Worm (Caenorhabditis elegans) whole organism, early embryonic: ENCODE data around the gene cyd-1.

Source experiments
- B0310.2 ChIP-seq: sonication (generic microtip); optimal IDR thresholded peaks from 2 replicates; lab custom pipeline; 2016; ENCODE audit warnings: mild to moderate bottlenecking, missing genetic modification characterization, missing compliant biosample characterization
- F13C5.2 ChIP-seq: sonication (generic microtip); optimal IDR thresholded peaks from 2 replicates; lab custom pipeline; 2017; ENCODE audit warnings: mild to moderate bottlenecking, missing genetic modification characterization, inconsistent platforms, missing compliant biosample characterization
- aly-1 ChIP-seq: sonication (generic microtip); optimal IDR thresholded peaks from 2 replicates; lab custom pipeline; 2016; ENCODE audit warnings: missing genetic modification characterization, missing compliant biosample characterization
- ama-1 ChIP-seq: fragments of 150-350 bp; optimal IDR thresholded peaks from 2 replicates; lab custom pipeline; 2014
- ceh-13 ChIP-seq: fragments of 200-800 bp; sonication (Bioruptor generic); optimal IDR thresholded peaks from 2 replicates; lab custom pipeline; 2018; ENCODE audit warnings: mild to moderate bottlenecking, missing genetic modification characterization, missing compliant biosample characterization
- ceh-36 ChIP-seq: sonication (generic microtip); optimal IDR thresholded peaks from 2 replicates; lab custom pipeline; 2016; ENCODE audit warnings: missing genetic modification characterization, inconsistent platforms, missing compliant biosample characterization
- ets-7 ChIP-seq: sonication (generic microtip); optimal IDR thresholded peaks from 2 replicates; lab custom pipeline; 2016; ENCODE audit warnings: missing genotype, missing genetic modification characterization, missing compliant biosample characterization
- flt-1 ChIP-seq: fragments of 200-800 bp; sonication (Bioruptor generic); IDR thresholded peaks from 2 replicates; pipeline ENCODE4 v1.3.6; 2022; ENCODE audit warnings: missing genetic modification characterization, missing compliant biosample characterization
- hmbx-1 ChIP-seq: sonication (generic microtip); optimal IDR thresholded peaks from 2 replicates; lab custom pipeline; 2016; ENCODE audit warnings: mild to moderate bottlenecking, missing genetic modification characterization, missing compliant biosample characterization
- hmg-4 ChIP-seq: fragments of 200-800 bp; sonication (Bioruptor generic); optimal IDR thresholded peaks from 2 replicates; lab custom pipeline; 2018; ENCODE audit warnings: mild to moderate bottlenecking, missing genetic modification characterization, missing compliant biosample characterization
- hnd-1 ChIP-seq: sonication (generic microtip); optimal IDR thresholded peaks from 2 replicates; lab custom pipeline; 2016; ENCODE audit warnings: missing genetic modification characterization, missing compliant biosample characterization
- pes-1 ChIP-seq: fragments of 200-800 bp; sonication (Bioruptor generic); IDR thresholded peaks from 2 replicates; pipeline ENCODE4 v1.3.6; 2022; ENCODE audit warnings: missing genetic modification reagents, missing genetic modification characterization, missing compliant biosample characterization
- scrt-1 ChIP-seq: fragments of 200-800 bp; sonication (Bioruptor generic); IDR thresholded peaks from 2 replicates; pipeline ENCODE4 v1.3.6; 2022; ENCODE audit warnings: missing genetic modification characterization, missing compliant biosample characterization
- sea-1 ChIP-seq: fragments of 200-800 bp; sonication (Bioruptor generic); conservative IDR thresholded peaks from 2 replicates; pipeline ENCODE4 v1.3.6; 2022; ENCODE audit warnings: missing genetic modification characterization, missing compliant biosample characterization
- tbx-11 ChIP-seq: fragments of 200-800 bp; sonication (Bioruptor generic); IDR thresholded peaks from 2 replicates; pipeline ENCODE4 v1.3.6; 2022; ENCODE audit warnings: missing genetic modification characterization, missing compliant biosample characterization
- tbx-37 ChIP-seq: fragments of 200-800 bp; sonication (Bioruptor generic); conservative IDR thresholded peaks from 2 replicates; pipeline ENCODE4 v1.3.6; 2022; ENCODE audit warnings: missing genetic modification reagents, missing genetic modification characterization, missing compliant biosample characterization
- tra-4 ChIP-seq: sonication (generic microtip); optimal IDR thresholded peaks from 2 replicates; lab custom pipeline; 2017; ENCODE audit warnings: missing genetic modification characterization, missing compliant biosample characterization

The cyd-1 gene

ce11 chrII:12948158-12948557 lies 32.2 kb upstream of the cyd-1 start, which contains the start of gene F58G1.7:
F58G1.7 (minus strand) TSS chrII:12948258.
- TF ChIP-seq ceh-36 (tag; lab: Kevin White, UChicago) (no peak), flt-1 (GFP tag; lab: Robert Waterston, UW) (no peak), hnd-1 (no peak), hmbx-1 (tag; lab: Kevin White, UChicago) (no peak), tra-4 (tag; lab: Kevin White, UChicago) (no peak), ama-1 (lab: Kevin White, UChicago) (no peak), aly-1 (tag; lab: Kevin White, UChicago) (no peak), tbx-37 (no peak), hmg-4 (GFP tag; lab: Kevin White, UChicago) (no peak), F13C5.2 (tag; lab: Kevin White, UChicago) (no peak)

- TF ChIP-seq ceh-36 (tag; lab: Kevin White, UChicago) (no peak), scrt-1 (no peak), ets-7 (tag; lab: Kevin White, UChicago) (no peak), tbx-37 (no peak), aly-1 (tag; lab: Kevin White, UChicago) (no peak), flt-1 (GFP tag; lab: Robert Waterston, UW) (no peak), tra-4 (tag; lab: Kevin White, UChicago) (no peak)
Observed at ce11 chrII:12953297-12953696, 27.1 kb upstream of the cyd-1 start.

- TF ChIP-seq ceh-13 (GFP tag; lab: Kevin White, UChicago) (no peak), ama-1 (lab: Kevin White, UChicago) (no peak), tbx-37 (no peak), hnd-1 (no peak), hmg-4 (GFP tag; lab: Kevin White, UChicago) (no peak), aly-1 (tag; lab: Kevin White, UChicago) (no peak), ets-7 (tag; lab: Kevin White, UChicago) (no peak), sea-1 (GFP tag; lab: Robert Waterston, UW) (no peak)
Observed at ce11 chrII:12954670-12955069, 25.7 kb upstream of the cyd-1 start, which contains the start of the genes Y38F1A.1 and Y38F1A.2. Y38F1A.1 (minus strand) TSS chrII:12954770. Y38F1A.2 (plus strand) TSS chrII:12954958.

- no peak for TF ChIP-seq F13C5.2 (tag; lab: Kevin White, UChicago)
- TF ChIP-seq hmbx-1 (tag; lab: Kevin White, UChicago), result no peak
- TF ChIP-seq scrt-1, result no peak
- no peak for TF ChIP-seq aly-1 (tag; lab: Kevin White, UChicago)
- TF ChIP-seq hmg-4 (GFP tag; lab: Kevin White, UChicago), result no peak
- TF ChIP-seq tra-4 (tag; lab: Kevin White, UChicago), result no peak
- TF ChIP-seq B0310.2 (tag; lab: Kevin White, UChicago), result no peak
- no peak for TF ChIP-seq ceh-13 (GFP tag; lab: Kevin White, UChicago)
- no peak for TF ChIP-seq flt-1 (GFP tag; lab: Robert Waterston, UW)
- TF ChIP-seq sea-1 (GFP tag; lab: Robert Waterston, UW), result no peak
- no peak for TF ChIP-seq tbx-11
- TF ChIP-seq tbx-37, result no peak
- no peak for TF ChIP-seq ceh-36 (tag; lab: Kevin White, UChicago)
- no peak for TF ChIP-seq hnd-1
- TF ChIP-seq ama-1 (lab: Kevin White, UChicago), result no peak
- TF ChIP-seq pes-1 (GFP tag; lab: Robert Waterston, UW), result no peak
- TF ChIP-seq ets-7 (tag; lab: Kevin White, UChicago), result no peak
Observed at ce11 chrII:12960206-12960605, 20.2 kb upstream of the cyd-1 start.

- TF ChIP-seq B0310.2 (tag; lab: Kevin White, UChicago) (no peak), tbx-37 (no peak), scrt-1 (no peak), F13C5.2 (tag; lab: Kevin White, UChicago) (no peak), tra-4 (tag; lab: Kevin White, UChicago) (no peak), sea-1 (GFP tag; lab: Robert Waterston, UW) (no peak), ceh-36 (tag; lab: Kevin White, UChicago) (no peak), ceh-13 (GFP tag; lab: Kevin White, UChicago) (no peak)
Observed at ce11 chrII:12961293-12961692, 19.1 kb upstream of the cyd-1 start.

ce11 chrII:12961743-12962142 lies 18.6 kb upstream of the cyd-1 start:
- TF ChIP-seq sea-1 (GFP tag; lab: Robert Waterston, UW) (no peak), hmbx-1 (tag; lab: Kevin White, UChicago) (no peak), flt-1 (GFP tag; lab: Robert Waterston, UW) (no peak), ama-1 (lab: Kevin White, UChicago) (no peak), B0310.2 (tag; lab: Kevin White, UChicago) (no peak), tbx-37 (no peak), hnd-1 (no peak), ets-7 (tag; lab: Kevin White, UChicago) (no peak), ceh-13 (GFP tag; lab: Kevin White, UChicago) (no peak)

- no peak for TF ChIP-seq ama-1 (lab: Kevin White, UChicago)
- TF ChIP-seq ets-7 (tag; lab: Kevin White, UChicago), result no peak
- no peak for TF ChIP-seq tbx-37
- no peak for TF ChIP-seq flt-1 (GFP tag; lab: Robert Waterston, UW)
- no peak for TF ChIP-seq ceh-36 (tag; lab: Kevin White, UChicago)
- TF ChIP-seq tbx-11, result no peak
- no peak for TF ChIP-seq sea-1 (GFP tag; lab: Robert Waterston, UW)
- no peak for TF ChIP-seq pes-1 (GFP tag; lab: Robert Waterston, UW)
- no peak for TF ChIP-seq B0310.2 (tag; lab: Kevin White, UChicago)
- TF ChIP-seq hmbx-1 (tag; lab: Kevin White, UChicago), result no peak
- no peak for TF ChIP-seq hnd-1
- TF ChIP-seq F13C5.2 (tag; lab: Kevin White, UChicago), result no peak
- no peak for TF ChIP-seq aly-1 (tag; lab: Kevin White, UChicago)
- TF ChIP-seq hmg-4 (GFP tag; lab: Kevin White, UChicago), result no peak
- no peak for TF ChIP-seq tra-4 (tag; lab: Kevin White, UChicago)
- no peak for TF ChIP-seq ceh-13 (GFP tag; lab: Kevin White, UChicago)
- TF ChIP-seq scrt-1, result no peak
Observed at ce11 chrII:12965138-12965537, 15.3 kb upstream of the cyd-1 start.

- TF ChIP-seq flt-1 (GFP tag; lab: Robert Waterston, UW) (no peak), aly-1 (tag; lab: Kevin White, UChicago) (no peak), hmbx-1 (tag; lab: Kevin White, UChicago) (no peak), hmg-4 (GFP tag; lab: Kevin White, UChicago) (no peak), sea-1 (GFP tag; lab: Robert Waterston, UW) (no peak), F13C5.2 (tag; lab: Kevin White, UChicago) (no peak), ama-1 (lab: Kevin White, UChicago) (no peak), tbx-37 (no peak), tbx-11 (no peak), tra-4 (tag; lab: Kevin White, UChicago) (no peak), scrt-1 (no peak), ceh-13 (GFP tag; lab: Kevin White, UChicago) (no peak), ceh-36 (tag; lab: Kevin White, UChicago) (no peak), pes-1 (GFP tag; lab: Robert Waterston, UW) (no peak), hnd-1 (no peak), ets-7 (tag; lab: Kevin White, UChicago) (no peak), B0310.2 (tag; lab: Kevin White, UChicago) (no peak)
Observed at ce11 chrII:12965538-12965588, 15.0 kb upstream of the cyd-1 start, which contains the start of gene ptr-18. ptr-18 (plus strand) TSS chrII:12965546.
